Fruit fly (Drosophila melanogaster): ENCODE measurements around the gene CG32152.
A peak's percentile ranks its signal among the peaks of the same experiment; 100 is the strongest.

dm6 chr3L:16113607-16114337 is 30.1 kb downstream of the CG32152 start:
- TF ChIP-seq Vsx2 (GFP tag; optimal IDR thresholded peaks at IDR 0.05; ENCODE audit: partially characterized antibody) = no peak
- TF ChIP-seq psq (GFP tag; optimal IDR thresholded peaks at IDR 0.05) = peak; percentile 96
- no peak for TF ChIP-seq Dfd (GFP tag; optimal IDR thresholded peaks at IDR 0.05)
- TF ChIP-seq Rel (GFP tag; optimal IDR thresholded peaks at IDR 0.05) = no peak
- peak; percentile 44 for TF ChIP-seq Rel (tag; optimal IDR thresholded peaks at IDR 0.05)
- peak; percentile 50 to 93 for TF ChIP-seq foxo (GFP tag; optimal IDR thresholded peaks at IDR 0.05)
- TF ChIP-seq usp (GFP tag; optimal IDR thresholded peaks at IDR 0.05) = no peak
- no peak for TF ChIP-seq Hr78 (GFP tag; optimal IDR thresholded peaks at IDR 0.05)
- peak; percentile 93 for TF ChIP-seq fru (GFP tag; optimal IDR thresholded peaks at IDR 0.05)
- TF ChIP-seq Mio (GFP tag; optimal IDR thresholded peaks at IDR 0.05) = peak; percentile 61
- TF ChIP-seq dsf (GFP tag; optimal IDR thresholded peaks at IDR 0.05; ENCODE audit: borderline replicate concordance) = peak; percentile 84
- TF ChIP-seq h (GFP tag; optimal IDR thresholded peaks at IDR 0.05) = peak; percentile 96
- peak; percentile 82 for TF ChIP-seq Jra (GFP tag; optimal IDR thresholded peaks at IDR 0.05)

Data from whole organism, wandering third instar larva.